Worm (Caenorhabditis elegans) whole organism, L3 larva: ENCODE measurements around the gene str-198.

Experiments used
- R02D3.7 ChIP-seq: fragments of 150-350 bp; optimal IDR thresholded peaks from 2 replicates; lab custom pipeline; 2014; ENCODE audit warnings: missing biosample characterization, missing genetic modification characterization
- ZK546.5 ChIP-seq: sonication (generic microtip); optimal IDR thresholded peaks from 2 replicates; lab custom pipeline; 2017; ENCODE audit warnings: missing biosample characterization, missing genetic modification characterization
- aly-2 ChIP-seq: fragments of 150-350 bp; optimal IDR thresholded peaks from 2 replicates; lab custom pipeline; 2014; ENCODE audit warnings: missing biosample characterization, missing genetic modification characterization
- ama-1 ChIP-seq: fragments of 150-350 bp; optimal IDR thresholded peaks from 2 replicates; lab custom pipeline; 2018
- ceh-16 ChIP-seq: sonication (generic microtip); optimal IDR thresholded peaks from 2 replicates; lab custom pipeline; 2017; ENCODE audit warnings: missing biosample characterization, missing genetic modification characterization
- ceh-28 ChIP-seq: fragments of 150-350 bp; optimal IDR thresholded peaks from 2 replicates; lab custom pipeline; 2014; ENCODE audit warnings: missing biosample characterization, missing genetic modification reagents, missing genetic modification characterization
- ceh-82 ChIP-seq: fragments of 150-350 bp; optimal IDR thresholded peaks from 2 replicates; lab custom pipeline; 2014; ENCODE audit warnings: missing biosample characterization, missing genetic modification characterization
- ceh-9 ChIP-seq: sonication (generic microtip); optimal IDR thresholded peaks from 2 replicates; lab custom pipeline; 2018; ENCODE audit warnings: missing biosample characterization, missing genetic modification characterization
- daf-12 ChIP-seq: fragments of 150-350 bp; optimal IDR thresholded peaks from 2 replicates; lab custom pipeline; 2014; ENCODE audit warnings: missing biosample characterization, missing genetic modification reagents, missing genetic modification characterization
- egl-27 ChIP-seq: sonication (generic microtip); optimal IDR thresholded peaks from 4 replicates; lab custom pipeline; 2017; ENCODE audit warnings: missing biosample characterization, missing genetic modification reagents, missing genetic modification characterization
- egl-5 ChIP-seq: fragments of 150-350 bp; optimal IDR thresholded peaks from 2 replicates; lab custom pipeline; 2017; ENCODE audit warnings: missing biosample characterization, missing genetic modification reagents, missing genetic modification characterization, inconsistent platforms
- elt-1 ChIP-seq: fragments of 150-350 bp; optimal IDR thresholded peaks from 2 replicates; lab custom pipeline; 2014; ENCODE audit warnings: missing biosample characterization, missing genetic modification characterization
- elt-2 ChIP-seq: sonication (generic microtip); optimal IDR thresholded peaks from 2 replicates; lab custom pipeline; 2016; ENCODE audit warnings: missing genetic modification reagents, mild to moderate bottlenecking, missing genetic modification characterization, missing compliant biosample characterization
- elt-3 ChIP-seq, 3 experiments: fragments of 150-350 bp in 1 of 3; sonication (generic microtip) in 2 of 3; optimal IDR thresholded peaks; 2 replicates in 2 of 3; 4 replicates in 1 of 3; lab custom pipeline; 2014 to 2017; ENCODE audit warnings: missing biosample characterization in 3 of 3, missing genetic modification characterization in 3 of 3
- eor-1 ChIP-seq, 2 experiments: fragments of 150-350 bp; optimal IDR thresholded peaks; 2 replicates each; lab custom pipeline; 2014 to 2018; ENCODE audit warnings: missing biosample characterization in 2 of 2, missing genetic modification characterization in 2 of 2
- fkh-10 ChIP-seq: sonication (generic microtip); optimal IDR thresholded peaks from 2 replicates; lab custom pipeline; 2017; ENCODE audit warnings: missing biosample characterization, missing genetic modification reagents, missing genetic modification characterization
- fkh-2 ChIP-seq: fragments of 150-350 bp; optimal IDR thresholded peaks from 2 replicates; lab custom pipeline; 2014; ENCODE audit warnings: missing biosample characterization, missing genetic modification reagents, missing genetic modification characterization
- fos-1 ChIP-seq: fragments of 150-350 bp; optimal IDR thresholded peaks from 2 replicates; lab custom pipeline; 2014; ENCODE audit warnings: missing biosample characterization, missing genetic modification characterization
- hmg-11 ChIP-seq: sonication (generic microtip); optimal IDR thresholded peaks from 2 replicates; lab custom pipeline; 2016; ENCODE audit warnings: missing genetic modification characterization, missing compliant biosample characterization
- jun-1 ChIP-seq: fragments of 150-350 bp; optimal IDR thresholded peaks from 2 replicates; lab custom pipeline; 2014; ENCODE audit warnings: missing biosample characterization, missing genetic modification reagents, missing genetic modification characterization
- lin-15B ChIP-seq: fragments of 150-350 bp; optimal IDR thresholded peaks from 2 replicates; lab custom pipeline; 2014; ENCODE audit warnings: missing biosample characterization, missing genetic modification characterization
- lin-39 ChIP-seq: fragments of 150-350 bp; optimal IDR thresholded peaks from 2 replicates; lab custom pipeline; 2018; ENCODE audit warnings: missing biosample characterization, missing genetic modification reagents, missing genetic modification characterization
- lsy-12 ChIP-seq: sonication (generic microtip); optimal IDR thresholded peaks from 2 replicates; lab custom pipeline; 2016; ENCODE audit warnings: mild to moderate bottlenecking, missing genetic modification characterization, missing compliant biosample characterization
- mdl-1 ChIP-seq: fragments of 150-350 bp; optimal IDR thresholded peaks from 2 replicates; lab custom pipeline; 2014; ENCODE audit warnings: missing biosample characterization, missing genetic modification characterization
- mml-1 ChIP-seq: fragments of 150-350 bp; sonication (generic microtip); optimal IDR thresholded peaks from 3 replicates; lab custom pipeline; 2014; ENCODE audit warnings: missing biosample characterization, missing genetic modification characterization
- nfya-1 ChIP-seq: sonication (generic microtip); optimal IDR thresholded peaks from 2 replicates; lab custom pipeline; 2017; ENCODE audit warnings: missing genetic modification characterization, mild to moderate bottlenecking, missing compliant biosample characterization, antibody characterized with exemption, moderate library complexity; ENCODE audit not compliant: insufficient read depth
- nhr-11 ChIP-seq: fragments of 150-350 bp; optimal IDR thresholded peaks from 2 replicates; lab custom pipeline; 2014; ENCODE audit warnings: missing biosample characterization, missing genetic modification characterization
- nhr-12 ChIP-seq: fragments of 150-350 bp; optimal IDR thresholded peaks from 2 replicates; lab custom pipeline; 2014; ENCODE audit warnings: missing biosample characterization, missing genetic modification characterization
- nhr-23 ChIP-seq: fragments of 150-350 bp; optimal IDR thresholded peaks from 2 replicates; lab custom pipeline; 2014; ENCODE audit warnings: missing biosample characterization, missing genetic modification reagents, missing genetic modification characterization
- nhr-237 ChIP-seq: fragments of 150-350 bp; optimal IDR thresholded peaks from 2 replicates; lab custom pipeline; 2014; ENCODE audit warnings: missing biosample characterization, missing genetic modification characterization
- nhr-25 ChIP-seq: sonication (generic microtip); optimal IDR thresholded peaks from 2 replicates; lab custom pipeline; 2017; ENCODE audit warnings: missing biosample characterization, missing genetic modification characterization
- nhr-28 ChIP-seq: fragments of 150-350 bp; optimal IDR thresholded peaks from 2 replicates; lab custom pipeline; 2014; ENCODE audit warnings: missing biosample characterization, missing genetic modification characterization
- nhr-43 ChIP-seq: sonication (generic microtip); optimal IDR thresholded peaks from 2 replicates; lab custom pipeline; 2016; ENCODE audit warnings: mild to moderate bottlenecking, missing genetic modification characterization, missing compliant biosample characterization; ENCODE audit not compliant: poor library complexity, severe bottlenecking
- nhr-67 ChIP-seq: fragments of 150-350 bp; optimal IDR thresholded peaks from 2 replicates; lab custom pipeline; 2014; ENCODE audit warnings: missing biosample characterization, missing genetic modification characterization
- nhr-76 ChIP-seq: fragments of 150-350 bp; sonication (generic microtip); optimal IDR thresholded peaks from 5 replicates; lab custom pipeline; 2014; ENCODE audit warnings: missing biosample characterization, missing genetic modification characterization
- nhr-77 ChIP-seq: fragments of 150-350 bp; optimal IDR thresholded peaks from 2 replicates; lab custom pipeline; 2014; ENCODE audit warnings: missing biosample characterization, missing genetic modification characterization
- pha-4 ChIP-seq: fragments of 150-350 bp; optimal IDR thresholded peaks from 2 replicates; lab custom pipeline; 2014; ENCODE audit warnings: missing biosample characterization, missing genetic modification reagents, missing genetic modification characterization
- pqm-1 ChIP-seq: fragments of 150-350 bp; optimal IDR thresholded peaks from 2 replicates; lab custom pipeline; 2017; ENCODE audit warnings: missing biosample characterization, missing genetic modification characterization, inconsistent platforms
- sea-2 ChIP-seq: fragments of 150-350 bp; sonication (generic microtip); optimal IDR thresholded peaks from 4 replicates; lab custom pipeline; 2014; ENCODE audit warnings: missing biosample characterization, missing genetic modification reagents, missing genetic modification characterization
- skn-1 ChIP-seq: fragments of 150-350 bp; optimal IDR thresholded peaks from 2 replicates; lab custom pipeline; 2014; ENCODE audit warnings: missing biosample characterization, missing genetic modification characterization
- snpc-4 ChIP-seq: fragments of 150-350 bp; optimal IDR thresholded peaks from 2 replicates; lab custom pipeline; 2014; ENCODE audit warnings: missing biosample characterization, missing genetic modification characterization
- tbx-2 ChIP-seq: sonication (generic microtip); optimal IDR thresholded peaks from 2 replicates; lab custom pipeline; 2016; ENCODE audit warnings: mild to moderate bottlenecking, missing genetic modification characterization, missing compliant biosample characterization
- unc-39 ChIP-seq: sonication (generic microtip); optimal IDR thresholded peaks from 4 replicates; lab custom pipeline; 2017; ENCODE audit warnings: missing biosample characterization, missing genetic modification characterization
- unc-62 ChIP-seq: fragments of 150-350 bp; sonication (generic microtip); optimal IDR thresholded peaks from 4 replicates; lab custom pipeline; 2014; ENCODE audit warnings: missing biosample characterization, missing genetic modification reagents, missing genetic modification characterization
- zag-1 ChIP-seq: fragments of 150-350 bp; optimal IDR thresholded peaks from 2 replicates; lab custom pipeline; 2014; ENCODE audit warnings: missing biosample characterization, missing genetic modification characterization
- ztf-11 ChIP-seq: fragments of 150-350 bp; optimal IDR thresholded peaks from 2 replicates; lab custom pipeline; 2014; ENCODE audit warnings: missing biosample characterization, missing genetic modification characterization
- ztf-4 ChIP-seq: fragments of 150-350 bp; optimal IDR thresholded peaks from 2 replicates; lab custom pipeline; 2014; ENCODE audit warnings: missing biosample characterization, missing genetic modification characterization

The str-198 gene

ce11 chrV:16047508-16047907 is at the start of gene str-198:
TSS of gene str-198 (plus strand) at chrV:16047808.
- TF ChIP-seq zag-1: no peak
- TF ChIP-seq, all 47 proteins: peak for 0

ce11 chrV:16000433-16000832 is 47.2 kb upstream of the str-198 start, which contains the start of gene nhr-50:
TSS of gene nhr-50 (minus strand) at chrV:16000631.
- no peak for TF ChIP-seq fkh-2 (tag; lab: Kevin White, UChicago)
- no peak for TF ChIP-seq snpc-4 (tag; lab: Kevin White, UChicago)
- no peak for TF ChIP-seq ztf-11 (tag; lab: Kevin White, UChicago)
- peak; percentile 80 for TF ChIP-seq elt-2 (tag; lab: Kevin White, UChicago)
- no peak for TF ChIP-seq lin-15B (tag; lab: Kevin White, UChicago)
- TF ChIP-seq ceh-82 (tag; lab: Kevin White, UChicago): no peak
- TF ChIP-seq nhr-25: peak; percentile 12
- no peak for TF ChIP-seq ceh-16 (tag; lab: Kevin White, UChicago)
- TF ChIP-seq fos-1: peak; percentile 69
- no peak for TF ChIP-seq sea-2 (GFP tag; lab: Kevin White, UChicago)
- no peak for TF ChIP-seq tbx-2
- TF ChIP-seq mml-1 (tag; lab: Kevin White, UChicago): no peak
- TF ChIP-seq daf-12 (tag; lab: Kevin White, UChicago): no peak
- no peak for TF ChIP-seq zag-1
- TF ChIP-seq R02D3.7: no peak
- TF ChIP-seq jun-1 (tag; lab: Kevin White, UChicago): peak; percentile 92
- no peak for TF ChIP-seq lsy-12
- no peak for TF ChIP-seq lin-39 (tag; lab: Kevin White, UChicago)
- no peak for TF ChIP-seq unc-39 (tag; lab: Kevin White, UChicago)
- no peak for TF ChIP-seq nhr-28
- no peak for TF ChIP-seq nfya-1 (tag; lab: Kevin White, UChicago)
- TF ChIP-seq hmg-11 (tag; lab: Kevin White, UChicago): no peak
- no peak for TF ChIP-seq eor-1 (tag; optimal IDR thresholded peaks at IDR 0.05; lab: Kevin White, UChicago)
- no peak for TF ChIP-seq egl-27 (tag; lab: Kevin White, UChicago)
- peak; percentile 93 for TF ChIP-seq pha-4
- no peak for TF ChIP-seq aly-2
- no peak for TF ChIP-seq nhr-67 (tag; lab: Kevin White, UChicago)
- no peak for TF ChIP-seq elt-1 (tag; lab: Kevin White, UChicago)
- TF ChIP-seq nhr-77 (tag; lab: Kevin White, UChicago): no peak
- TF ChIP-seq egl-5: no peak
- TF ChIP-seq pqm-1 (tag; lab: Kevin White, UChicago): peak; percentile 84
- no peak for TF ChIP-seq ceh-28 (tag; lab: Kevin White, UChicago)
- TF ChIP-seq nhr-76: no peak
- TF ChIP-seq nhr-11 (tag; lab: Kevin White, UChicago): no peak
- no peak for TF ChIP-seq nhr-43 (tag; lab: Kevin White, UChicago)
- TF ChIP-seq mdl-1: peak; percentile 13
- TF ChIP-seq ama-1: no peak
- TF ChIP-seq ztf-4 (tag; lab: Kevin White, UChicago): no peak
- TF ChIP-seq elt-3 (tag; optimal IDR thresholded peaks at IDR 0.05; lab: Kevin White, UChicago): no peak
- TF ChIP-seq skn-1 (tag; lab: Kevin White, UChicago): peak; percentile 13
- no peak for TF ChIP-seq ceh-9 (tag; lab: Kevin White, UChicago)
- TF ChIP-seq fkh-10 (GFP tag; lab: Kevin White, UChicago): no peak
- TF ChIP-seq ZK546.5: no peak
- no peak for TF ChIP-seq unc-62 (GFP tag; lab: Kevin White, UChicago)
- peak; percentile 55 for TF ChIP-seq nhr-23 (tag; lab: Kevin White, UChicago)
- TF ChIP-seq nhr-237 (tag; lab: Kevin White, UChicago): no peak
- no peak for TF ChIP-seq nhr-12 (tag; lab: Kevin White, UChicago)
